Worm (Caenorhabditis elegans): ENCODE data around the gene W06G6.10.

Gene W06G6.10

DNA sequence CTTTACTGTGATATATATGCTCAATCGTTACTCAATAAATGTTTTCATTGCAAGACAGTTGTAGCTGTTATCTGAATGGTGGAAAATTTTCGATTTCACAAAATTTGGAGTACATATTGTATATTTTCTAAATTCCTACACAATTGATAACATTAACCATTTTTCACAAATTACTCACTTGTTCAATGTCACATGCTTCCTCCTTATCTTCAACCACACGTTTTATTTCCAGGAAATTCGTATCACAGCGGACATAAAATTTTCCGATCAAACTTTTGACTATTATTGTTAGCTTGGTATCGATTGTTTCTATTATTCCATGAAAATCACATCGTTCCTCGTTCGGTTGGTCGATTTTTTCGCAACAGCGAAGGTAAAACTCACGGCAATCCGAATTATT lies 38.5 kb downstream of the W06G6.10 start:
- no peak for TF ChIP-seq sox-4 (tag; optimal IDR thresholded peaks at IDR 0.05)
- no peak for TF ChIP-seq zag-1 (tag; optimal IDR thresholded peaks at IDR 0.05)
- no peak for TF ChIP-seq swsn-7 (tag; optimal IDR thresholded peaks at IDR 0.05)
- no peak for TF ChIP-seq vab-15 (tag; optimal IDR thresholded peaks at IDR 0.05)
- TF ChIP-seq ces-1 (GFP tag; optimal IDR thresholded peaks at IDR 0.05): no peak
- no peak for TF ChIP-seq efl-1 (optimal IDR thresholded peaks at IDR 0.05)
- no peak for TF ChIP-seq efl-1 (GFP tag; optimal IDR thresholded peaks at IDR 0.05 in 1 of 2)
- no peak for TF ChIP-seq nhr-11 (tag; optimal IDR thresholded peaks at IDR 0.05)
- no peak for TF ChIP-seq nhr-84 (tag; optimal IDR thresholded peaks at IDR 0.05)
- TF ChIP-seq nhr-20 (tag; optimal IDR thresholded peaks at IDR 0.05): no peak
- TF ChIP-seq ets-5 (GFP tag; IDR thresholded peaks at IDR 0.05): no peak
- no peak for TF ChIP-seq lin-14 (GFP tag; optimal IDR thresholded peaks at IDR 0.05)
- no peak for TF ChIP-seq unc-98 (GFP tag; IDR thresholded peaks at IDR 0.05)
- peak; percentile 73 for TF ChIP-seq elt-2 (tag; optimal IDR thresholded peaks at IDR 0.05)
- no peak for TF ChIP-seq lin-39 (tag; optimal IDR thresholded peaks at IDR 0.05)
- peak; percentile 42 for TF ChIP-seq jun-1 (tag; optimal IDR thresholded peaks at IDR 0.05)

DNA sequence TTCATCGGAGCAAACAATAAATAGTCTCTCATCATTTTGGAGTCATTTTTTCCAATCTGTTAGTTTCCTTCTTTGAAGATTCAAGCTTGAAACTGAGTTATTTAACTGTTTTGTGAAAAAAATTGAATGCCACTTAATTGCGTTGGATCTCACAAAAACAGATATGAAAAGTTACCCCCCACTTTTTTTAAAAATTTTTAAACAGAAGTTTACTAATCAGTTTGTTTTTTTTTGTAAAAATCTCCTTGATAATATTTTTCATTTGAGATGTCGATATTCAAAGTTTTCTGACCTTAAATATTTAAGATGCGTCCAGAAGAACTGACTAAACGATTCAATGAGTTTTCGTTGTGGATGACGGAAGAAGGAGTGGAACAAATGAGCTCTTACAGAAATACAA lies 40.7 kb downstream of the W06G6.10 start, which contains the start of gene Y32B12C.1:
Y32B12C.1 (plus strand) TSS at position 301 of the 400 bp plus-strand sequence.
- TF ChIP-seq nhr-237 (tag; optimal IDR thresholded peaks at IDR 0.05): no peak
- no peak for TF ChIP-seq dpl-1 (GFP tag; optimal IDR thresholded peaks at IDR 0.05)

DNA sequence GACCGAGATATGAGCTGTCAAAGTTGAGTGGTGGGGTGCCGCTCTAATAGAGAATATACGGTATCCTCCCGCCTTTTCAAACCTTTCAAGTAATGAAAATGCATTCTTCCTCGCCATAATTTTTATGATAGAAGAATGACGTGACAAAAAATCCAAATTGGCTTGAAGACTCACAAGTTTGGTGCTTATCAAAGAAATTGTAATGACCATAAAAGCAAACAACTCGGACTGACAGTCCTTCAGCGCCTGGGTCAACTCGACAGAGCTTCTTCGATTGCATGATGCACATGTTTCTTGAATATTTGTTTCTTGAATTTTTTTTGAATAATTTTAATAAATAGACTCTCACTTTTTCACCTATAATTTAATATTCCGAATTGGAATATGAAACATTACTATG lies 41.5 kb downstream of the W06G6.10 start:
- TF ChIP-seq ets-5 (GFP tag; IDR thresholded peaks at IDR 0.05) (no peak), lin-14 (GFP tag; optimal IDR thresholded peaks at IDR 0.05) (peak; percentile 2), ces-1 (GFP tag; optimal IDR thresholded peaks at IDR 0.05) (no peak), zip-4 (GFP tag; optimal IDR thresholded peaks at IDR 0.05) (no peak), efl-1 (optimal IDR thresholded peaks at IDR 0.05) (no peak), efl-1 (GFP tag; optimal IDR thresholded peaks at IDR 0.05 in 1 of 2) (peak in 1 of 2 experiments; percentile 42), nhr-47 (tag; optimal IDR thresholded peaks at IDR 0.05) (no peak), irx-1 (tag; optimal IDR thresholded peaks at IDR 0.05) (no peak), elt-2 (tag; optimal IDR thresholded peaks at IDR 0.05) (peak; percentile 37), nhr-237 (tag; optimal IDR thresholded peaks at IDR 0.05) (no peak), isw-1 (GFP tag; IDR thresholded peaks at IDR 0.05) (no peak), nhr-19 (GFP tag; conservative IDR thresholded peaks at IDR 0.05) (no peak), pax-3 (tag; optimal IDR thresholded peaks at IDR 0.05) (no peak), unc-30 (tag; optimal IDR thresholded peaks at IDR 0.05) (no peak), ceh-8 (GFP tag; optimal IDR thresholded peaks at IDR 0.05) (no peak)

DNA sequence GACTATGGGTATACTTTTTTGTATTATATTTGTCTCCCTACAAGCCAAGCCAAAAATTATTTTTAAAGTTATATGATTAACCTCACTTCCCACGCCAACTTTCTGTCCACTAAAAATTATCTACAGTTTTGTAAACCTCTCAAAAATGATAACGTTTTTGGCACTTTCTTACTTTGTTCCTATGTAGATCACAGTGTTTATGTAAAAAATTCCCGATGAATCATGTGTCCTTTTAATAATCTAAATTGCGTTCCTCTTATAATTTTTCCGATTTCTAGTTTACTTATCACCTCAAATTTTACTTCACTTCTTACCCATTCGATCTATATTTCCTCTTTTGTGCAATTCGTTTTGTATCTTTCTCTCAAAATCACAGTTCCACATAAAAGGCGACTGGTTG lies 42.7 kb downstream of the W06G6.10 start:
- no peak for TF ChIP-seq zag-1 (tag; optimal IDR thresholded peaks at IDR 0.05)
- TF ChIP-seq nhr-71 (tag; optimal IDR thresholded peaks at IDR 0.05): no peak
- TF ChIP-seq tlp-1 (tag; optimal IDR thresholded peaks at IDR 0.05): no peak
- no peak for TF ChIP-seq lin-35 (GFP tag; optimal IDR thresholded peaks at IDR 0.05)
- no peak for TF ChIP-seq alr-1 (tag; optimal IDR thresholded peaks at IDR 0.05; ENCODE audit: borderline replicate concordance)
- no peak for TF ChIP-seq jun-1 (tag; optimal IDR thresholded peaks at IDR 0.05)
- no peak for TF ChIP-seq pag-3 (tag; optimal IDR thresholded peaks at IDR 0.05; ENCODE audit: borderline replicate concordance, insufficient read depth)
- TF ChIP-seq irx-1 (tag; optimal IDR thresholded peaks at IDR 0.05): no peak
- no peak for TF ChIP-seq grh-1 (GFP tag; IDR thresholded peaks at IDR 0.05)
- no peak for TF ChIP-seq lin-13 (GFP tag; optimal IDR thresholded peaks at IDR 0.05)
- no peak for TF ChIP-seq ceh-8 (GFP tag; optimal IDR thresholded peaks at IDR 0.05)
- TF ChIP-seq ama-1 (optimal IDR thresholded peaks at IDR 0.05): no peak
- no peak for TF ChIP-seq nhr-84 (tag; optimal IDR thresholded peaks at IDR 0.05)
- TF ChIP-seq unc-62 (GFP tag; optimal IDR thresholded peaks at IDR 0.05): no peak
- no peak for TF ChIP-seq pqm-1 (tag; optimal IDR thresholded peaks at IDR 0.05)
- no peak for TF ChIP-seq vab-15 (tag; optimal IDR thresholded peaks at IDR 0.05)
- TF ChIP-seq nhr-77 (tag; optimal IDR thresholded peaks at IDR 0.05): no peak
- TF ChIP-seq ces-1 (GFP tag; optimal IDR thresholded peaks at IDR 0.05): no peak
- TF ChIP-seq ceh-90 (tag; optimal IDR thresholded peaks at IDR 0.05): no peak
- no peak for TF ChIP-seq swsn-7 (tag; optimal IDR thresholded peaks at IDR 0.05)

Measured in whole organism, L1 larva.